Fruit fly (Drosophila melanogaster): ENCODE results near the gene Lcp65Ag3.

- TF ChIP-seq pan (optimal IDR thresholded peaks at IDR 0.05) (no peak), N (GFP tag; optimal IDR thresholded peaks at IDR 0.05) (no peak), sv (GFP tag; optimal IDR thresholded peaks at IDR 0.05) (no peak), jim (GFP tag; optimal IDR thresholded peaks at IDR 0.05) (no peak), fru (GFP tag; optimal IDR thresholded peaks at IDR 0.05) (no peak), Rel (GFP tag; optimal IDR thresholded peaks at IDR 0.05) (no peak), Rel (tag; optimal IDR thresholded peaks at IDR 0.05) (no peak), h (GFP tag; optimal IDR thresholded peaks at IDR 0.05) (peak; percentile 21), Hr83 (GFP tag; optimal IDR thresholded peaks at IDR 0.05; ENCODE audit: poor library complexity, severe bottlenecking) (no peak), foxo (GFP tag; optimal IDR thresholded peaks at IDR 0.05) (peak in 1 of 2 experiments; percentile 24), Myc (optimal IDR thresholded peaks at IDR 0.05) (no peak), tai (GFP tag; optimal IDR thresholded peaks at IDR 0.05) (no peak), CG9705 (GFP tag; optimal IDR thresholded peaks at IDR 0.05) (no peak)
Observed at dm6 chr3L:6085157-6085556, 45.6 kb downstream of the Lcp65Ag3 start.
